Fruit fly (Drosophila melanogaster): ENCODE data around the gene CG43335.

CG43335 gene

dm6 chr3R:15627274-15627673 is 8.0 kb upstream of the CG43335 start:
- TF ChIP-seq gsb-n (tag; optimal IDR thresholded peaks at IDR 0.05): no peak
- TF ChIP-seq Ets65A (GFP tag): no peak
- no peak for TF ChIP-seq wdn (GFP tag; IDR thresholded peaks at IDR 0.05)
- no peak for TF ChIP-seq CG4707 (GFP tag; optimal IDR thresholded peaks at IDR 0.05)
- TF ChIP-seq CG12104 (GFP tag; optimal IDR thresholded peaks at IDR 0.05): no peak
- no peak for TF ChIP-seq Oli (tag; optimal IDR thresholded peaks at IDR 0.05)
- TF ChIP-seq h (optimal IDR thresholded peaks at IDR 0.05): no peak
- TF ChIP-seq Poxn (GFP tag; IDR thresholded peaks at IDR 0.05): no peak
- no peak for TF ChIP-seq NFAT (GFP tag; IDR thresholded peaks at IDR 0.05)
- TF ChIP-seq vnd (GFP tag; IDR thresholded peaks at IDR 0.05; ENCODE audit: partially characterized antibody): no peak
- no peak for TF ChIP-seq yki (optimal IDR thresholded peaks at IDR 0.05)
- TF ChIP-seq bowl (GFP tag; IDR thresholded peaks at IDR 0.05): no peak
- no peak for TF ChIP-seq CG18619 (GFP tag; optimal IDR thresholded peaks at IDR 0.05)
- no peak for TF ChIP-seq CG16779 (GFP tag; IDR thresholded peaks at IDR 0.05)
- no peak for TF ChIP-seq tll (GFP tag; optimal IDR thresholded peaks at IDR 0.05)
- TF ChIP-seq CG30403 (GFP tag; optimal IDR thresholded peaks at IDR 0.05): no peak
- no peak for TF ChIP-seq CoRest (tag; optimal IDR thresholded peaks at IDR 0.05)
- TF ChIP-seq Opbp (GFP tag; IDR thresholded peaks at IDR 0.05; ENCODE audit: partially characterized antibody): no peak
- TF ChIP-seq mirr (GFP tag; optimal IDR thresholded peaks at IDR 0.05): no peak
- no peak for TF ChIP-seq pum (GFP tag; optimal IDR thresholded peaks at IDR 0.05)

- peak; percentile 10 for TF ChIP-seq unpg (GFP tag; optimal IDR thresholded peaks at IDR 0.05)
- TF ChIP-seq CG8388 (GFP tag; optimal IDR thresholded peaks at IDR 0.05): peak; percentile 4
- peak; percentile 41 for TF ChIP-seq Blimp-1 (GFP tag; optimal IDR thresholded peaks at IDR 0.05)
- no peak for TF ChIP-seq Dbx (GFP tag; IDR thresholded peaks at IDR 0.05)
- TF ChIP-seq dmrt99B (tag; optimal IDR thresholded peaks at IDR 0.05): peak; percentile 57
- TF ChIP-seq ab (GFP tag; optimal IDR thresholded peaks at IDR 0.05): no peak
- no peak for TF ChIP-seq stc (GFP tag; IDR thresholded peaks at IDR 0.05)
- peak; percentile 3 for TF ChIP-seq Sox100B (GFP tag; optimal IDR thresholded peaks at IDR 0.05)
- TF ChIP-seq Sox102F (GFP tag; optimal IDR thresholded peaks at IDR 0.05): peak; percentile 19
- TF ChIP-seq CG10979 (tag; optimal IDR thresholded peaks at IDR 0.05): peak; percentile 25
- TF ChIP-seq CG6813 (GFP tag; optimal IDR thresholded peaks at IDR 0.05): no peak
- no peak for TF ChIP-seq Max (GFP tag; optimal IDR thresholded peaks at IDR 0.05)
- peak in 1 of 2 experiments; percentile 11 for TF ChIP-seq bsh (GFP tag; optimal IDR thresholded peaks at IDR 0.05)
- 0 out of 3 replicates have a peak, but pooled peaks have one; percentile 13 for TF ChIP-seq CG17361 (GFP tag; IDR thresholded peaks at IDR 0.05)
- peak; percentile 44 for TF ChIP-seq gem (tag; optimal IDR thresholded peaks at IDR 0.05)
- TF ChIP-seq fd96Cb (tag; optimal IDR thresholded peaks at IDR 0.05): peak; percentile 36
- no peak for TF ChIP-seq bigmax (GFP tag; optimal IDR thresholded peaks at IDR 0.05)
- TF ChIP-seq row (GFP tag; IDR thresholded peaks at IDR 0.05): 0 out of 3 replicates have a peak, but pooled peaks have one; percentile 15
- peak; percentile 95 for TF ChIP-seq D19A (tag; optimal IDR thresholded peaks at IDR 0.05)
- peak; percentile 39 for TF ChIP-seq CG11504 (tag; optimal IDR thresholded peaks at IDR 0.05)
- no peak for TF ChIP-seq CG4617 (GFP tag; optimal IDR thresholded peaks at IDR 0.05; ENCODE audit: borderline replicate concordance)
- peak; percentile 67 for TF ChIP-seq sens (GFP tag)
- TF ChIP-seq phol (tag; optimal IDR thresholded peaks at IDR 0.05): peak; percentile 29
- peak; percentile 23 for TF ChIP-seq nmo (GFP tag; optimal IDR thresholded peaks at IDR 0.05)
- no peak for TF ChIP-seq CG30403 (GFP tag; optimal IDR thresholded peaks at IDR 0.05)
- no peak for TF ChIP-seq run (tag; optimal IDR thresholded peaks at IDR 0.05)
- no peak for TF ChIP-seq CG32767 (GFP tag; IDR thresholded peaks at IDR 0.05)
Observed at dm6 chr3R:15627987-15628386, 7.3 kb upstream of the CG43335 start.
